Fruit fly (Drosophila melanogaster) whole organism, pupa: ENCODE data around the gene CG11417.

Source experiments
- CG10348 ChIP-seq: fragments of 200-800 bp; sonication (Bioruptor generic); IDR thresholded peaks from 2 replicates; pipeline ENCODE4 v1.3.6; 2022; ENCODE audit warnings: missing biosample characterization, missing genetic modification characterization
- CG12605 ChIP-seq: fragments of 200-800 bp; sonication (Bioruptor generic); IDR thresholded peaks from 2 replicates; pipeline ENCODE4 v1.3.6; 2022; ENCODE audit warnings: missing biosample characterization, missing genetic modification characterization
- CG13204 ChIP-seq: fragments of 200-800 bp; sonication (Bioruptor generic); optimal IDR thresholded peaks from 2 replicates; lab custom pipeline; 2018; ENCODE audit warnings: missing biosample characterization, mild to moderate bottlenecking, missing genetic modification characterization, moderate library complexity
- CG14655 ChIP-seq: fragments of 200-800 bp; sonication (Bioruptor generic); optimal IDR thresholded peaks from 3 replicates; lab custom pipeline; 2017; ENCODE audit warnings: mild to moderate bottlenecking, missing biosample characterization, missing genetic modification reagents, missing genetic modification characterization
- CG15710 ChIP-seq: fragments of 200-800 bp; sonication (Bioruptor generic); optimal IDR thresholded peaks from 2 replicates; lab custom pipeline; 2018; ENCODE audit warnings: missing biosample characterization, mild to moderate bottlenecking, missing genetic modification characterization, moderate library complexity
- CG17806 ChIP-seq: fragments of 200-800 bp; sonication (Bioruptor generic); optimal IDR thresholded peaks from 2 replicates; lab custom pipeline; 2018; ENCODE audit warnings: missing biosample characterization, mild to moderate bottlenecking, missing genetic modification characterization, moderate library complexity
- CG32121 ChIP-seq: fragments of 200-800 bp; sonication (Bioruptor generic); IDR thresholded peaks from 2 replicates; pipeline ENCODE4 v1.3.6; 2022; ENCODE audit warnings: missing biosample characterization, missing genetic modification characterization
- CG34367 ChIP-seq: fragments of 200-800 bp; sonication (Bioruptor generic); optimal IDR thresholded peaks from 2 replicates; lab custom pipeline; 2018; ENCODE audit warnings: missing biosample characterization, mild to moderate bottlenecking, missing genetic modification characterization
- CG4496 ChIP-seq: fragments of 200-800 bp; sonication (Bioruptor generic); IDR thresholded peaks from 3 replicates; pipeline ENCODE4 v1.3.6; 2022; ENCODE audit warnings: missing biosample characterization, missing genetic modification characterization
- CG8301 ChIP-seq: fragments of 200-800 bp; sonication (Bioruptor generic); optimal IDR thresholded peaks from 2 replicates; lab custom pipeline; 2018; ENCODE audit warnings: missing biosample characterization, mild to moderate bottlenecking, missing genetic modification characterization
- CG9948 ChIP-seq: fragments of 200-800 bp; sonication (Bioruptor generic); optimal IDR thresholded peaks from 2 replicates; lab custom pipeline; 2018; ENCODE audit warnings: missing biosample characterization, mild to moderate bottlenecking, missing genetic modification characterization, moderate library complexity
- D1 ChIP-seq: fragments of 200-800 bp; sonication (Bioruptor generic); optimal IDR thresholded peaks from 2 replicates; lab custom pipeline; 2018; ENCODE audit warnings: missing biosample characterization, mild to moderate bottlenecking, missing genetic modification characterization, moderate library complexity
- Ets98B ChIP-seq: fragments of 200-800 bp; sonication (Bioruptor generic); IDR thresholded peaks from 2 replicates; pipeline ENCODE4 v1.3.6; 2022; ENCODE audit warnings: missing biosample characterization, missing genetic modification characterization
- Pif1A ChIP-seq: fragments of 200-800 bp; sonication (Bioruptor generic); optimal IDR thresholded peaks from 3 replicates; lab custom pipeline; 2016; ENCODE audit warnings: missing biosample characterization, missing genetic modification characterization
- Pif1B ChIP-seq: fragments of 200-800 bp; sonication (Bioruptor generic); optimal IDR thresholded peaks from 3 replicates; lab custom pipeline; 2016; ENCODE audit warnings: missing biosample characterization, missing genetic modification characterization
- Snoo ChIP-seq: fragments of 200-800 bp; sonication (Bioruptor generic); optimal IDR thresholded peaks from 3 replicates; lab custom pipeline; 2017; ENCODE audit warnings: missing biosample characterization, mild to moderate bottlenecking, missing genetic modification characterization, inconsistent platforms
- fd96Ca ChIP-seq: fragments of 200-800 bp; sonication (Bioruptor generic); IDR thresholded peaks from 3 replicates; pipeline ENCODE4 v1.3.6; 2022; ENCODE audit warnings: missing biosample characterization, missing genetic modification characterization
- gl ChIP-seq: fragments of 200-800 bp; sonication (Bioruptor generic); optimal IDR thresholded peaks from 2 replicates; lab custom pipeline; 2018; ENCODE audit warnings: missing biosample characterization, mild to moderate bottlenecking, missing genetic modification characterization
- rn ChIP-seq: fragments of 200-800 bp; sonication (Bioruptor generic); IDR thresholded peaks from 2 replicates; pipeline ENCODE4 v1.3.6; 2022; ENCODE audit warnings: missing biosample characterization, missing genetic modification characterization

CG11417 gene

DNA sequence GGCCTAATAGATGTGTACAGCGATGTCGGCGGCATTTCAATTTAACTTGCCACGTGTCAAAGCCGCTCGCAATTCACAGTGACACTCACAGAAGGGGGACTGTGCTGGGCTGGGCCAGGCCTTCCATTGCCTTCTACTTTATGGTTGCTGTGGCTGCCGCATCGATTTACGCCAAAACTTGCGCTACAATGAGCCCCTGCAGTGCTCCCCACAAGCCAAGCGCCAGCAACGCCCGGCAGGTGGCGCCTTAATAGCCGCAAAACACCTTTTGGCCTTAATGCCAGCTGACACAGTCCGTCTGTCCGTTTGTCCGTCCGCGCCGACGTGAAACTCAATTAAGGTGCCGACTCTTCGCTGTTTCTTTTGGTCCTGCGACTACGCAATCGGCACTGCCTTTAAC lies 51.2 kb downstream of the CG11417 start:
- TF ChIP-seq Ets98B (GFP tag; lab: Robert Waterston, UW) (no peak), CG4496 (GFP tag; lab: Robert Waterston, UW) (no peak), rn (GFP tag; lab: Robert Waterston, UW) (no peak), gl (tag; lab: Kevin White, UChicago) (no peak), Pif1A (no peak), fd96Ca (GFP tag; lab: Robert Waterston, UW) (no peak), Pif1B (no peak)
- TF ChIP-seq, all 21 proteins: peak for 0

DNA sequence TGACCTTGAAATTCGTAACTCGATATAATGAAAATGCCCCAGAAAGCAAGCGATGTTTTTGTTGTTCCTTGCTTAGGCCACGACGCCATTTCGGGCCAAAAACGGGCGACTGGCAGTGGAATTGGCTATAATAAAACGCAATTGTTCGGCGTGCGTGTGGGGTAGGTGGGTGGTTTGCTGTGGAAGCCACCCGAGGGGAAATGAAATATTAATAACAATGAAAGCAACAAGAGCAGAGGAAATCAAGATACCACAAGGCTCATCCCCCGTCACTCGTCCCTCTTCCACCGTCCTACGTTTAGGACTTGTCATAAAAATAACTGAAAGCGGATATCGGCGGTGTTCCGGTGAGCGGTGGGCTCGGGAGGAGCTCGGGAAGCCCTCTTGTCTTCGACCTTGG lies 52.0 kb downstream of the CG11417 start:
- no peak for TF ChIP-seq CG9948 (tag; lab: Kevin White, UChicago)
- no peak for TF ChIP-seq CG13204 (GFP tag; lab: Kevin White, UChicago)
- TF ChIP-seq CG12605 (GFP tag; lab: Robert Waterston, UW), result no peak
- TF ChIP-seq Ets98B (GFP tag; lab: Robert Waterston, UW), result no peak
- TF ChIP-seq CG14655 (GFP tag; lab: Kevin White, UChicago), result no peak
- no peak for TF ChIP-seq CG15710 (tag; lab: Kevin White, UChicago)
- no peak for TF ChIP-seq CG8301 (tag; lab: Kevin White, UChicago)
- TF ChIP-seq Snoo (tag; lab: Kevin White, UChicago), result no peak
- no peak for TF ChIP-seq Pif1A
- no peak for TF ChIP-seq rn (GFP tag; lab: Robert Waterston, UW)
- no peak for TF ChIP-seq Pif1B
- TF ChIP-seq CG34367 (tag; lab: Kevin White, UChicago), result no peak
- TF ChIP-seq CG32121, result no peak
- TF ChIP-seq CG10348, result no peak
- TF ChIP-seq CG17806, result no peak
- no peak for TF ChIP-seq gl (tag; lab: Kevin White, UChicago)
- no peak for TF ChIP-seq CG4496 (GFP tag; lab: Robert Waterston, UW)
- no peak for TF ChIP-seq D1 (tag; lab: Kevin White, UChicago)
- no peak for TF ChIP-seq fd96Ca (GFP tag; lab: Robert Waterston, UW)
